Worm (Caenorhabditis elegans): ENCODE data around the gene lars-1.

DNA sequence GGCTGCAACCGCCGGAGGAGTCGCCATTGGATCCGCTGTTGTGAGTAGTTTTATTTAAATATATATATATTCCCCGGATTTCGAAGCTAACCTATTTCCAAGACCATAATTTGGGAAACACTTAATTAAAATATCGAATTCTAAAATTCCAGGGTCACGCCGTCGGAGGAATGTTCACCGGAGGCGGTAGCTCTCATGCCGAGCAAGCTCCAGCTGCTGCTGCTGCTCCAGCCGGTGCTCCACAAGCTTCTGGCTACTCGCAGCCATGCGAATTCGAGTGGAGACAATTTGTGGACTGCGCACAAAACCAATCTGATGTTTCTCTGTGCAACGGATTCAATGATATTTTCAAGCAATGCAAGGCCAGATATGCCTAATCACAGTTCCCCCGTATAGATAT, 34.3 kb downstream of the lars-1 start:
- TF ChIP-seq ama-1 (optimal IDR thresholded peaks at IDR 0.05) (no peak), sea-1 (GFP tag; conservative IDR thresholded peaks at IDR 0.05) (no peak), scrt-1 (GFP tag; IDR thresholded peaks at IDR 0.05) (no peak), hmbx-1 (tag; optimal IDR thresholded peaks at IDR 0.05) (no peak)
